Worm (Caenorhabditis elegans): ENCODE results near the gene cya-2.
"Not testable (repeated sequence)": the region's sequence is repeated elsewhere in the genome, so short reads cannot be mapped to it uniquely, and the experiment has no call there.

Gene cya-2

DNA sequence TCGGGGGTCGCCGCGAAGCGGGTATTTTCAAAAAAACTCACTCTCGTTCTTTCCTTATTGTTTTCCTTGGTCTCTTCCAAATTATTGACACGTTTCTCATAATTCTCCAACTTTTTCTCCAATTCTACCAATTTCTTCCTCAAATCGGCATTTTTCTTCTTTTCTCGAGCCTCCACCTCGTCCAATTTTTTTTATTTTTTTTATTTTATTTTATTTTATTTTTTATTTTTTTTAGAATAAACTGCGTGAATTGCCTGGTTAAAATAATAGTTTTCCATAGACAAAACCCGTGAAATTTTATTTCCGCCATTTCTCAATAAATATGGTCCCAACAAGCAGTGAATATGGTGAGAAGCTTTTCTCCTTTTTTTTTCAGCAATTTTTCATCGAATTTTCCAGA lies 10.7 kb downstream of the cya-2 start, which contains the start of gene F59H6.15:
Gene F59H6.15, plus strand, starts transcription at position 301 of the 400 bp plus-strand sequence.
- TF ChIP-seq mep-1 (tag; optimal IDR thresholded peaks at IDR 0.05), result no peak
- TF ChIP-seq ceh-43 (GFP tag; optimal IDR thresholded peaks at IDR 0.05), result no peak

DNA sequence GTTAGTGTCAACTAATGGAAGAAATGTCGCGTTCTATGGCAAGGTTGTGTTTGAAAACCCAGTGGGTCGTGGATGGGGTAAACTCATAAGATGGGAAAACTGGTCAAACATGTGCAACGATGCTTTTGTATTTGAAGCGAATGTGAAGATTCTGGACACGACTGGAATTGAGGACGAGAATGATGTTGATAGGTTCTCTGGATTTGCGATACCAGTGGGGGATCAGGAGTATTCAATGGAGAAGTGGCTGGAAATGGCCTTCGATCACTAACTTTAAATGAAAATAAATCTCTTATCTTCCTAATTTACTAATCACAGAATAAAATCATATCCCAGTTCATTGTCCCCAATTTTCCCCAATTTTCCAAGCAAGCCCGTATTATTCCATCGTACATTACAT lies 12.2 kb downstream of the cya-2 start:
- TF ChIP-seq pha-4 (tag; optimal IDR thresholded peaks at IDR 0.05) (no peak), cnd-1 (tag; optimal IDR thresholded peaks at IDR 0.05) (no peak)

DNA sequence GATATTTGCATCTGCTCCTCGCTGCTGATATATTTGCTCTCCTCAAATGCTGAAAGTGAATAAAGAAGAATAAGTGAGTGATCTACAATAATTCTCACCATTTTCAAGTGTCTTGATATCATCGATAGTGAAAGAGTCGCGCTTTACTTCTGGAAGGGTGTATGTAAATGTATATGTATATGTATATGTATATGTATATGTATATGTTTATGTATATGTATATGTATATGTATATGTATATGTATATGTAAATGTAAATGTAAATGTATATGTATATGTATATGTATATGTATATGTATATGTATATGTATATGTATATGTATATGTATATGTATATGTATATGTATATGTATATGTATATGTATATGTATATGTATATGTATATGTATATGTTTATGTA lies 22.7 kb downstream of the cya-2 start, which contains the start of gene ceh-84:
Gene ceh-84, minus strand, starts transcription at position 101 of the 400 bp plus-strand sequence.
- not testable (repeated sequence) for TF ChIP-seq nhr-76, lin-13, pha-4 (tag; optimal IDR thresholded peaks at IDR 0.05)

DNA sequence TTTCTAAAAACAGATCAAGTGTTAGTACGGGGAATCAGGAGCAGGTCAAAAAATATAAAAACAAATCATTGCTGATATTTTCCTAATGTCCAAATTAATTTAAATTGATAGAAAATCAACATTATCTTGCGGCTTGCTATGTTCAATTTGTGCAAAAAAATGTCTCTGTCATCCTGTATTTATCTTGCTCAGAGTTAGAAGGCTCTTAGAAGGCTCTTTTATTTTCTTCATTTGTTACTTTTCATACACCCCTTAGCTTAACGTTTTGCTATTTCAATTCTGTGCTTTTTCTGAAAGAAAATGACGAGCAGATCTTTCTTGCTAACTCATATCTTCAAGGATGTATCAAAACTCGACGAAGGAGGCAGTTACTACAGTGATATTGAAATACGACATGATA lies 24.9 kb downstream of the cya-2 start, which contains the start of gene math-19:
Gene math-19, plus strand, starts transcription at position 301 of the 400 bp plus-strand sequence.
- TF ChIP-seq ztf-11 (tag; optimal IDR thresholded peaks at IDR 0.05); flh-1 (GFP tag; optimal IDR thresholded peaks at IDR 0.05); blmp-1 (tag; optimal IDR thresholded peaks at IDR 0.05): not testable (repeated sequence)

DNA sequence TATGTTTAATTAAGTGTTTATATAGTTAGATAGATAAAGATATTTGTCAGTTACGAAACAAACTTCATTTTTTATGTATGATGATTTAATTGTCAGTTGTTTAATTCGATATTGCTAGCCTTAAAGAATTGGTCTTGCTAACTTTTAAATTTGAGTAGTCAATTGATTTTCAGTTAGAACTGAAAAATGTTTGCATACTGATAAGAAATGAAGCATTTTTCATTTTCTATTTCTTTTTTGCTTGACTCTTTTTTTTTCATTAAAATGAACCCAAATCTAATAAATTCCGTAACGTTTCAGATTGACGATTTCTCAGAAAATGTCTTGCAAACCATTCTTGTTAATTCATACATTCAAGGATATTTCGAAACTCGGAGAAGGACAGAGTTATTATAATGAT lies 27.2 kb downstream of the cya-2 start, which contains the start of gene math-20:
Gene math-20, plus strand, starts transcription at position 301 of the 400 bp plus-strand sequence.
- TF ChIP-seq nhr-28 (tag; optimal IDR thresholded peaks at IDR 0.05), result no peak
- TF ChIP-seq ceh-43 (GFP tag; optimal IDR thresholded peaks at IDR 0.05), result no peak
- TF ChIP-seq lsy-2 (tag; optimal IDR thresholded peaks at IDR 0.05), result no peak
- TF ChIP-seq pha-4 (tag; optimal IDR thresholded peaks at IDR 0.05), result no peak
- TF ChIP-seq mep-1 (tag; optimal IDR thresholded peaks at IDR 0.05), result no peak
- TF ChIP-seq elt-3 (tag; optimal IDR thresholded peaks at IDR 0.05), result no peak

DNA sequence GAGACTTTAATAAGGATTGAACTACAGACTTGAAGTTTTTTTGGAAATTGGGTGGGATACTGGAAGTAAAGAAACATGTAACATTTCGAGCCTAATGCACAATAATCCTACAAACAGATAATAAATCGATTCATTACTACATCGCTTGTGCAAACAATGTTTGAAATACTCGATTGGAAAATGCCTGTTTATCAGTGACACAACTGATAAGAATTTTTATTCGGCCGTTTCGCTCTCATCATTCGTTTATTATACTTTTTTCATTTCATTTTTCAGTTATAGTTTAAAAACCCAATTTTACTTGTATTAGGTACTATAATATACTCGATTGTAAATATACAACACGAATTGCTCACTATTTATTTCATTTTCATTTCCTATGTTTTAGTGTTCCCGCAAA lies 27.7 kb downstream of the cya-2 start:
- TF ChIP-seq pha-4 (tag; optimal IDR thresholded peaks at IDR 0.05) (no peak), ceh-43 (GFP tag; optimal IDR thresholded peaks at IDR 0.05) (no peak), mep-1 (tag; optimal IDR thresholded peaks at IDR 0.05) (no peak), ham-2 (GFP tag; optimal IDR thresholded peaks at IDR 0.05) (no peak), hlh-1 (tag; optimal IDR thresholded peaks at IDR 0.05) (no peak), ceh-83 (GFP tag; optimal IDR thresholded peaks at IDR 0.05) (no peak), sem-2 (GFP tag; optimal IDR thresholded peaks at IDR 0.05) (no peak), blmp-1 (tag; optimal IDR thresholded peaks at IDR 0.05) (no peak)

DNA sequence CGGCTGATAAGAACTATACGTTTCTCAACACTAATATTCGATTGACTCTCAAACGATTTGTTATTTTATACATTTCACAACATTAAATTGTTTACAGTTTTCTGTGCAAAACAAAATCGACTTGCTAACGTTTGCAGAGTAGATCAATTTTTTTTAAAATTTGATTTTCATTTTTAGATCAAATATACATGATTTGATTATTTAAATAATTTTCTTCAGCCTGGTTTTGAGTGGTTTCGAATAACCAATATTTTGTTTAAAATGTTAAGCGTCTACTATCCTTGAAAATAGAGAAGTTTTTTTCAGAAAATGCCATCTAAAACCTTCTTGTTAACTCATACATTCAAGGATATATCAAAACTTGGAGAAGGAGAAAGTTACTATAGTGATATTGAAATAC lies 29.7 kb downstream of the cya-2 start, which contains the start of gene math-21:
Gene math-21, plus strand, starts transcription at position 301 of the 400 bp plus-strand sequence.
- TF ChIP-seq blmp-1 (tag; optimal IDR thresholded peaks at IDR 0.05) (no peak), flh-1 (GFP tag; optimal IDR thresholded peaks at IDR 0.05) (no peak), lin-13 (tag; optimal IDR thresholded peaks at IDR 0.05) (no peak), ceh-83 (GFP tag; optimal IDR thresholded peaks at IDR 0.05) (no peak), snpc-4 (tag; optimal IDR thresholded peaks at IDR 0.05) (no peak), lsy-2 (tag; optimal IDR thresholded peaks at IDR 0.05) (no peak), nhr-28 (tag; optimal IDR thresholded peaks at IDR 0.05) (no peak), unc-39 (tag; optimal IDR thresholded peaks at IDR 0.05) (no peak), ceh-43 (GFP tag; optimal IDR thresholded peaks at IDR 0.05) (no peak), nhr-12 (tag; optimal IDR thresholded peaks at IDR 0.05) (no peak), ceh-39 (tag; optimal IDR thresholded peaks at IDR 0.05) (no peak), sem-2 (GFP tag; optimal IDR thresholded peaks at IDR 0.05) (no peak), nhr-76 (tag; optimal IDR thresholded peaks at IDR 0.05) (no peak), unc-62 (GFP tag; optimal IDR thresholded peaks at IDR 0.05) (no peak), mls-2 (tag; optimal IDR thresholded peaks at IDR 0.05) (no peak), nhr-2 (tag; optimal IDR thresholded peaks at IDR 0.05) (no peak), hlh-1 (tag; optimal IDR thresholded peaks at IDR 0.05) (no peak)

DNA sequence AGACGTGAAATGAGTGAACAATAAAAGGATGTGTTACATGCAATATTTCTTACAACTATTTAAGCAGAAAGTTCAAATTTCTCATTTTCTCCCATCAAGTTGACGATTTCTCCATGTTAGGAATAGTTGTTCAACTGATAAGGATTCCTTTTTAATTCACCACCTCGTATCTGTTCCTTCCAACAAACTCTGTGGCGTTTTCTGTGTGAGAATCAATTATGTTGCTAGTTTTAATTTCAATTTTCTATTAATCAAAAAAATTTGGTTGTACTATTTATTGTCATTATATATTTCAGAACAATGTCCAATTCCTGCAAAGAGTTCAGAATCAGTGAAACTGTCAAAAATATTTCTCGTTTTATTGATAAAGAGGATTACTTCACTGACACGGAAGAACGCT lies 34.4 kb downstream of the cya-2 start, which contains the start of gene math-44:
Gene math-44, plus strand, starts transcription at position 301 of the 400 bp plus-strand sequence.
- TF ChIP-seq lin-13 (tag; optimal IDR thresholded peaks at IDR 0.05), result no peak
- no peak for TF ChIP-seq ham-2 (GFP tag; optimal IDR thresholded peaks at IDR 0.05)
- TF ChIP-seq unc-62 (GFP tag; optimal IDR thresholded peaks at IDR 0.05), result no peak
- TF ChIP-seq sem-2 (GFP tag; optimal IDR thresholded peaks at IDR 0.05), result no peak
- no peak for TF ChIP-seq nhr-2 (tag; optimal IDR thresholded peaks at IDR 0.05)
- TF ChIP-seq hlh-1 (tag; optimal IDR thresholded peaks at IDR 0.05), result no peak
- no peak for TF ChIP-seq mep-1 (tag; optimal IDR thresholded peaks at IDR 0.05)
- TF ChIP-seq ztf-11 (tag; optimal IDR thresholded peaks at IDR 0.05), result no peak
- TF ChIP-seq unc-120 (tag; optimal IDR thresholded peaks at IDR 0.05; ENCODE audit: poor library complexity, severe bottlenecking), result no peak
- TF ChIP-seq nhr-237 (tag; optimal IDR thresholded peaks at IDR 0.05), result no peak
- TF ChIP-seq snpc-4 (tag; optimal IDR thresholded peaks at IDR 0.05), result no peak
- no peak for TF ChIP-seq bed-3 (GFP tag; optimal IDR thresholded peaks at IDR 0.05)
- no peak for TF ChIP-seq ceh-39 (tag; optimal IDR thresholded peaks at IDR 0.05)
- no peak for TF ChIP-seq nhr-12 (tag; optimal IDR thresholded peaks at IDR 0.05)
- TF ChIP-seq elt-3 (tag; optimal IDR thresholded peaks at IDR 0.05), result no peak
- TF ChIP-seq zip-8 (tag; optimal IDR thresholded peaks at IDR 0.05), result no peak
- no peak for TF ChIP-seq M03D4.4 (tag; optimal IDR thresholded peaks at IDR 0.05)
- TF ChIP-seq cnd-1 (tag; optimal IDR thresholded peaks at IDR 0.05), result no peak
- no peak for TF ChIP-seq elt-1 (tag; optimal IDR thresholded peaks at IDR 0.05; ENCODE audit: borderline replicate concordance, insufficient read depth)
